Worm (Caenorhabditis elegans): ENCODE results near the gene C54C6.5.

The C54C6.5 gene

ce11 chrIII:3549750-3550149, at the start of gene C54C6.5:
Gene C54C6.5 (minus strand): TSS chrIII:3549850.
- TF ChIP-seq F13C5.2 (tag; optimal IDR thresholded peaks at IDR 0.05) (no peak), tbx-37 (GFP tag; conservative IDR thresholded peaks at IDR 0.05) (no peak), ceh-13 (GFP tag; optimal IDR thresholded peaks at IDR 0.05) (no peak), sea-1 (GFP tag; conservative IDR thresholded peaks at IDR 0.05) (no peak), ama-1 (optimal IDR thresholded peaks at IDR 0.05) (no peak), tra-4 (tag; optimal IDR thresholded peaks at IDR 0.05) (no peak)

ce11 chrIII:3594681-3595080, 45.0 kb upstream of the C54C6.5 start:
- TF ChIP-seq F13C5.2 (tag; optimal IDR thresholded peaks at IDR 0.05) (no peak), B0310.2 (tag; optimal IDR thresholded peaks at IDR 0.05) (no peak), tbx-37 (GFP tag; conservative IDR thresholded peaks at IDR 0.05) (no peak), flt-1 (GFP tag; IDR thresholded peaks at IDR 0.05) (no peak), sea-1 (GFP tag; conservative IDR thresholded peaks at IDR 0.05) (no peak), scrt-1 (GFP tag; IDR thresholded peaks at IDR 0.05) (no peak), ama-1 (optimal IDR thresholded peaks at IDR 0.05) (no peak)

- TF ChIP-seq ets-7 (tag; optimal IDR thresholded peaks at IDR 0.05): no peak
Observed at ce11 chrIII:3590365-3590764, 40.7 kb upstream of the C54C6.5 start, which contains the start of gene ptp-1. Gene ptp-1 (plus strand): TSS chrIII:3590722.

- no peak for TF ChIP-seq ceh-36 (tag; optimal IDR thresholded peaks at IDR 0.05)
- TF ChIP-seq ama-1 (optimal IDR thresholded peaks at IDR 0.05): no peak
- TF ChIP-seq ets-7 (tag; optimal IDR thresholded peaks at IDR 0.05): no peak
- no peak for TF ChIP-seq flt-1 (GFP tag; IDR thresholded peaks at IDR 0.05)
- TF ChIP-seq tbx-37 (GFP tag; conservative IDR thresholded peaks at IDR 0.05): no peak
- TF ChIP-seq hnd-1 (tag; optimal IDR thresholded peaks at IDR 0.05): no peak
- TF ChIP-seq tbx-11 (GFP tag; IDR thresholded peaks at IDR 0.05): no peak
- no peak for TF ChIP-seq hmg-4 (GFP tag; optimal IDR thresholded peaks at IDR 0.05)
- TF ChIP-seq scrt-1 (GFP tag; IDR thresholded peaks at IDR 0.05): no peak
- no peak for TF ChIP-seq F13C5.2 (tag; optimal IDR thresholded peaks at IDR 0.05)
- TF ChIP-seq ceh-13 (GFP tag; optimal IDR thresholded peaks at IDR 0.05): no peak
- TF ChIP-seq B0310.2 (tag; optimal IDR thresholded peaks at IDR 0.05): no peak
- no peak for TF ChIP-seq pes-1 (GFP tag; IDR thresholded peaks at IDR 0.05)
- no peak for TF ChIP-seq aly-1 (tag; optimal IDR thresholded peaks at IDR 0.05)
- no peak for TF ChIP-seq tra-4 (tag; optimal IDR thresholded peaks at IDR 0.05)
- TF ChIP-seq sea-1 (GFP tag; conservative IDR thresholded peaks at IDR 0.05): no peak
Observed at ce11 chrIII:3588183-3588582, 38.5 kb upstream of the C54C6.5 start.

- no peak for TF ChIP-seq ceh-36 (tag; optimal IDR thresholded peaks at IDR 0.05)
- TF ChIP-seq hmg-4 (GFP tag; optimal IDR thresholded peaks at IDR 0.05): peak; percentile 34
Observed at ce11 chrIII:3583341-3583740, 33.7 kb upstream of the C54C6.5 start.

- TF ChIP-seq ets-7 (tag; optimal IDR thresholded peaks at IDR 0.05) (no peak), ceh-36 (tag; optimal IDR thresholded peaks at IDR 0.05) (no peak), sea-1 (GFP tag; conservative IDR thresholded peaks at IDR 0.05) (no peak), hmg-4 (GFP tag; optimal IDR thresholded peaks at IDR 0.05) (no peak), tbx-11 (GFP tag; IDR thresholded peaks at IDR 0.05) (no peak), aly-1 (tag; optimal IDR thresholded peaks at IDR 0.05) (no peak), tbx-37 (GFP tag; conservative IDR thresholded peaks at IDR 0.05) (no peak), scrt-1 (GFP tag; IDR thresholded peaks at IDR 0.05) (no peak), hnd-1 (tag; optimal IDR thresholded peaks at IDR 0.05) (no peak), hmbx-1 (tag; optimal IDR thresholded peaks at IDR 0.05) (no peak), B0310.2 (tag; optimal IDR thresholded peaks at IDR 0.05) (no peak), pes-1 (GFP tag; IDR thresholded peaks at IDR 0.05) (no peak), tra-4 (tag; optimal IDR thresholded peaks at IDR 0.05) (no peak), ceh-13 (GFP tag; optimal IDR thresholded peaks at IDR 0.05) (no peak), F13C5.2 (tag; optimal IDR thresholded peaks at IDR 0.05) (no peak)
Observed at ce11 chrIII:3581636-3582035, 32.0 kb upstream of the C54C6.5 start, which contains the start of gene C48D5.3. Gene C48D5.3 (minus strand): TSS chrIII:3581736.

ce11 chrIII:3573281-3573680, 23.6 kb upstream of the C54C6.5 start, which contains the start of gene nhr-6:
Gene nhr-6 (plus strand): TSS chrIII:3573581.
- TF ChIP-seq F13C5.2 (tag; optimal IDR thresholded peaks at IDR 0.05): no peak
- TF ChIP-seq ceh-13 (GFP tag; optimal IDR thresholded peaks at IDR 0.05): no peak
- no peak for TF ChIP-seq flt-1 (GFP tag; IDR thresholded peaks at IDR 0.05)

- TF ChIP-seq ets-7 (tag; optimal IDR thresholded peaks at IDR 0.05) (no peak), sea-1 (GFP tag; conservative IDR thresholded peaks at IDR 0.05) (no peak), tbx-11 (GFP tag; IDR thresholded peaks at IDR 0.05) (no peak), hmg-4 (GFP tag; optimal IDR thresholded peaks at IDR 0.05) (no peak), aly-1 (tag; optimal IDR thresholded peaks at IDR 0.05) (no peak), pes-1 (GFP tag; IDR thresholded peaks at IDR 0.05) (no peak), ama-1 (optimal IDR thresholded peaks at IDR 0.05) (no peak), hnd-1 (tag; optimal IDR thresholded peaks at IDR 0.05) (no peak), flt-1 (GFP tag; IDR thresholded peaks at IDR 0.05) (no peak), F13C5.2 (tag; optimal IDR thresholded peaks at IDR 0.05) (no peak), tra-4 (tag; optimal IDR thresholded peaks at IDR 0.05) (no peak), scrt-1 (GFP tag; IDR thresholded peaks at IDR 0.05) (no peak), tbx-37 (GFP tag; conservative IDR thresholded peaks at IDR 0.05) (no peak), hmbx-1 (tag; optimal IDR thresholded peaks at IDR 0.05) (no peak), B0310.2 (tag; optimal IDR thresholded peaks at IDR 0.05) (no peak), ceh-36 (tag; optimal IDR thresholded peaks at IDR 0.05) (no peak), ceh-13 (GFP tag; optimal IDR thresholded peaks at IDR 0.05) (no peak)
Observed at ce11 chrIII:3571371-3571902, 21.8 kb upstream of the C54C6.5 start.

All from whole organism, early embryonic.